Fruit fly (Drosophila melanogaster) whole organism, pupa: ENCODE results near the gene PIG-U.
A peak's percentile ranks its signal among the peaks of the same experiment; 100 is the strongest.

ENCODE experiments used
- CG10348 ChIP-seq: fragments of 200-800 bp; sonication (Bioruptor generic); IDR thresholded peaks from 2 replicates; pipeline ENCODE4 v1.3.6; 2022; ENCODE audit warnings: missing biosample characterization, missing genetic modification characterization
- CG12605 ChIP-seq: fragments of 200-800 bp; sonication (Bioruptor generic); IDR thresholded peaks from 2 replicates; pipeline ENCODE4 v1.3.6; 2022; ENCODE audit warnings: missing biosample characterization, missing genetic modification characterization
- CG13204 ChIP-seq: fragments of 200-800 bp; sonication (Bioruptor generic); optimal IDR thresholded peaks from 2 replicates; lab custom pipeline; 2018; ENCODE audit warnings: missing biosample characterization, mild to moderate bottlenecking, missing genetic modification characterization, moderate library complexity
- CG14655 ChIP-seq: fragments of 200-800 bp; sonication (Bioruptor generic); optimal IDR thresholded peaks from 3 replicates; lab custom pipeline; 2017; ENCODE audit warnings: mild to moderate bottlenecking, missing biosample characterization, missing genetic modification reagents, missing genetic modification characterization
- CG15710 ChIP-seq: fragments of 200-800 bp; sonication (Bioruptor generic); optimal IDR thresholded peaks from 2 replicates; lab custom pipeline; 2018; ENCODE audit warnings: missing biosample characterization, mild to moderate bottlenecking, missing genetic modification characterization, moderate library complexity
- CG17806 ChIP-seq: fragments of 200-800 bp; sonication (Bioruptor generic); optimal IDR thresholded peaks from 2 replicates; lab custom pipeline; 2018; ENCODE audit warnings: missing biosample characterization, mild to moderate bottlenecking, missing genetic modification characterization, moderate library complexity
- CG32121 ChIP-seq: fragments of 200-800 bp; sonication (Bioruptor generic); IDR thresholded peaks from 2 replicates; pipeline ENCODE4 v1.3.6; 2022; ENCODE audit warnings: missing biosample characterization, missing genetic modification characterization
- CG34367 ChIP-seq: fragments of 200-800 bp; sonication (Bioruptor generic); optimal IDR thresholded peaks from 2 replicates; lab custom pipeline; 2018; ENCODE audit warnings: missing biosample characterization, mild to moderate bottlenecking, missing genetic modification characterization
- CG4496 ChIP-seq: fragments of 200-800 bp; sonication (Bioruptor generic); IDR thresholded peaks from 3 replicates; pipeline ENCODE4 v1.3.6; 2022; ENCODE audit warnings: missing biosample characterization, missing genetic modification characterization
- CG8159 ChIP-seq: fragments of 200-800 bp; sonication (Bioruptor generic); optimal IDR thresholded peaks from 3 replicates; lab custom pipeline; 2018; ENCODE audit warnings: missing biosample characterization, mild to moderate bottlenecking, missing genetic modification characterization, moderate library complexity
- CG8301 ChIP-seq: fragments of 200-800 bp; sonication (Bioruptor generic); optimal IDR thresholded peaks from 2 replicates; lab custom pipeline; 2018; ENCODE audit warnings: missing biosample characterization, mild to moderate bottlenecking, missing genetic modification characterization
- CG9948 ChIP-seq: fragments of 200-800 bp; sonication (Bioruptor generic); optimal IDR thresholded peaks from 2 replicates; lab custom pipeline; 2018; ENCODE audit warnings: missing biosample characterization, mild to moderate bottlenecking, missing genetic modification characterization, moderate library complexity
- D1 ChIP-seq: fragments of 200-800 bp; sonication (Bioruptor generic); optimal IDR thresholded peaks from 2 replicates; lab custom pipeline; 2018; ENCODE audit warnings: missing biosample characterization, mild to moderate bottlenecking, missing genetic modification characterization, moderate library complexity
- EcR ChIP-seq: fragments of 200-800 bp; sonication (Bioruptor generic); optimal IDR thresholded peaks from 3 replicates; lab custom pipeline; 2019; ENCODE audit warnings: missing biosample characterization, missing genetic modification characterization, mild to moderate bottlenecking, moderate library complexity, missing genetic modification reagents
- Ets98B ChIP-seq: fragments of 200-800 bp; sonication (Bioruptor generic); IDR thresholded peaks from 2 replicates; pipeline ENCODE4 v1.3.6; 2022; ENCODE audit warnings: missing biosample characterization, missing genetic modification characterization
- Pif1A ChIP-seq: fragments of 200-800 bp; sonication (Bioruptor generic); optimal IDR thresholded peaks from 3 replicates; lab custom pipeline; 2016; ENCODE audit warnings: missing biosample characterization, missing genetic modification characterization
- Pif1B ChIP-seq: fragments of 200-800 bp; sonication (Bioruptor generic); optimal IDR thresholded peaks from 3 replicates; lab custom pipeline; 2016; ENCODE audit warnings: missing biosample characterization, missing genetic modification characterization
- Snoo ChIP-seq: fragments of 200-800 bp; sonication (Bioruptor generic); optimal IDR thresholded peaks from 3 replicates; lab custom pipeline; 2017; ENCODE audit warnings: missing biosample characterization, mild to moderate bottlenecking, missing genetic modification characterization, inconsistent platforms
- fd96Ca ChIP-seq: fragments of 200-800 bp; sonication (Bioruptor generic); IDR thresholded peaks from 3 replicates; pipeline ENCODE4 v1.3.6; 2022; ENCODE audit warnings: missing biosample characterization, missing genetic modification characterization
- gl ChIP-seq: fragments of 200-800 bp; sonication (Bioruptor generic); optimal IDR thresholded peaks from 2 replicates; lab custom pipeline; 2018; ENCODE audit warnings: missing biosample characterization, mild to moderate bottlenecking, missing genetic modification characterization
- rn ChIP-seq: fragments of 200-800 bp; sonication (Bioruptor generic); IDR thresholded peaks from 2 replicates; pipeline ENCODE4 v1.3.6; 2022; ENCODE audit warnings: missing biosample characterization, missing genetic modification characterization

The PIG-U gene

dm6 chr2L:8521724-8522309 lies 6.9 kb downstream of the PIG-U start, which contains the start of gene Acer:
TSS of gene Acer (plus strand) at chr2L:8521933.
- TF ChIP-seq CG32121 (GFP tag; lab: Robert Waterston, UW) = 0 out of 2 replicates have a peak, but pooled peaks have one; percentile 16
- peak; percentile 1 for TF ChIP-seq EcR (GFP tag; lab: Kevin White, UChicago)
- TF ChIP-seq rn = no peak
- TF ChIP-seq CG14655 (GFP tag; lab: Kevin White, UChicago) = no peak
- TF ChIP-seq Ets98B = peak; percentile 32; the same call in 1 of the 2 replicates
- no peak for TF ChIP-seq Pif1B (GFP tag; lab: Kevin White, UChicago)
- TF ChIP-seq Pif1A = no peak
- no peak for TF ChIP-seq CG34367 (tag; lab: Kevin White, UChicago)
- TF ChIP-seq CG10348 = no peak
- no peak for TF ChIP-seq D1 (tag; lab: Kevin White, UChicago)
- TF ChIP-seq CG12605 (GFP tag; lab: Robert Waterston, UW) = 0 out of 2 replicates have a peak, but pooled peaks have one; percentile 46
- TF ChIP-seq CG8301 (tag; lab: Kevin White, UChicago) = no peak
- 0 out of 3 replicates have a peak, but pooled peaks have one; percentile 19 for TF ChIP-seq CG4496
- no peak for TF ChIP-seq CG17806 (tag; lab: Kevin White, UChicago)
- no peak for TF ChIP-seq CG13204

DNA sequence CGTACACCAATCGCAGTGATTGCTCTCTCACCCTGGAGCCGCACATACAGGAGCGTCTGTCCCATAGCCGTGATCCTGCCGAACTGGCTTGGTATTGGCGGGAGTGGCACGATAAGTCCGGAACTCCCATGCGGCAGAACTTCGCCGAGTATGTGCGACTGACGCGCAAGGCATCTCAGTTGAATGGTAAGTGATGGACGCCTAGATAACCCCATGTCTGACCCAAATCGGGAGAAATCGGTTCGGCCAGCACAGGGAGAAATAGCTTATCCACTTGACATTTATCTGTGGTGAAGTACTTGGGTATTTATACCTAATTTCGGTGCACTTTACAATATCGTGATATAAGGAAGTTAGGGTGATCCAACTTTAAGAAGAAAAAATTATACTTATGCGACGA lies 7.9 kb downstream of the PIG-U start:
- TF ChIP-seq EcR (GFP tag; lab: Kevin White, UChicago) (no peak), CG14655 (GFP tag; lab: Kevin White, UChicago) (no peak), CG13204 (no peak), CG4496 (no peak), Ets98B (no peak), rn (no peak), CG15710 (tag; lab: Kevin White, UChicago) (no peak)

- TF ChIP-seq Pif1A = no peak
- no peak for TF ChIP-seq CG9948 (tag; lab: Kevin White, UChicago)
- no peak for TF ChIP-seq D1 (tag; lab: Kevin White, UChicago)
- TF ChIP-seq Pif1B (GFP tag; lab: Kevin White, UChicago) = no peak
- no peak for TF ChIP-seq Ets98B
- no peak for TF ChIP-seq Snoo (tag; lab: Kevin White, UChicago)
- TF ChIP-seq CG17806 (tag; lab: Kevin White, UChicago) = no peak
- no peak for TF ChIP-seq CG12605 (GFP tag; lab: Robert Waterston, UW)
- TF ChIP-seq CG4496 = no peak
- TF ChIP-seq CG14655 (GFP tag; lab: Kevin White, UChicago) = no peak
- no peak for TF ChIP-seq CG34367 (tag; lab: Kevin White, UChicago)
- no peak for TF ChIP-seq CG10348
- TF ChIP-seq, all 21 proteins: peak for 0
These were observed 10.1 kb downstream of the PIG-U start for dm6 chr2L:8525000-8525399.

- TF ChIP-seq Pif1B (GFP tag; lab: Kevin White, UChicago) (no peak), CG17806 (tag; lab: Kevin White, UChicago) (peak; percentile 2)
These were observed 13.4 kb downstream of the PIG-U start, which contains the start of the genes lmgA and lmgB for dm6 chr2L:8528318-8528717. TSS of gene lmgA (minus strand) at chr2L:8528618. TSS of gene lmgB (minus strand) at chr2L:8528618.

dm6 chr2L:8528951-8529430 lies 14.1 kb downstream of the PIG-U start, which contains the start of gene CG17834:
TSS of gene CG17834 (plus strand) at chr2L:8529141.
- TF ChIP-seq CG15710 (tag; lab: Kevin White, UChicago) (no peak), rn (no peak), Pif1B (GFP tag; lab: Kevin White, UChicago) (no peak), CG34367 (tag; lab: Kevin White, UChicago) (no peak), CG14655 (GFP tag; lab: Kevin White, UChicago) (no peak), Ets98B (peak; percentile 64; the same call in 1 of the 2 replicates), CG10348 (no peak), Snoo (tag; lab: Kevin White, UChicago) (peak; percentile 34), Pif1A (no peak), CG13204 (no peak), EcR (GFP tag; lab: Kevin White, UChicago) (peak; percentile 81), CG12605 (GFP tag; lab: Robert Waterston, UW) (no peak), fd96Ca (GFP tag; lab: Robert Waterston, UW) (no peak), CG8301 (tag; lab: Kevin White, UChicago) (no peak), CG8159 (tag; lab: Kevin White, UChicago) (no peak), gl (no peak), CG9948 (tag; lab: Kevin White, UChicago) (no peak), D1 (tag; lab: Kevin White, UChicago) (no peak), CG32121 (GFP tag; lab: Robert Waterston, UW) (no peak), CG17806 (tag; lab: Kevin White, UChicago) (no peak), CG4496 (peak; percentile 49; the same call in 1 of the 3 replicates)

DNA sequence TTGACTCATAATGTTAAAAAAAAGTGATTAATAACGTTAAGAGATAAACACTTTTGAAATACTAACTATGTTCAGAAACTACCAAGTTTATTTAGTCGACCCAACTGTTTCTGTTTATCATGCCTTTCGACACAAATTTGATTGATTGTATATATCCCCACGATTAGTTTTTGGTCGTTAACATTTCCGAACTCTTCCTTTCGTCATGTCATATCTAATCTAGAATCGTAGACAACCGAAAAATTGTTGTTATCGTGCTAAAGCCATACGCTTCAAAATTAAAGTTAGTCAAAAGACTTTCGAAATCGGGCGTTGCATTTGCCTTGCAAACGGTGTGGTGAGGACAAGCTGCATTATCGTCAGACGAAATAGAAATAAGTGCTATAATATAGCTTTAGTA lies 15.3 kb downstream of the PIG-U start:
- no peak for TF ChIP-seq CG13204
- TF ChIP-seq CG12605 (GFP tag; lab: Robert Waterston, UW) = no peak
- no peak for TF ChIP-seq CG32121 (GFP tag; lab: Robert Waterston, UW)
- TF ChIP-seq CG8301 (tag; lab: Kevin White, UChicago) = no peak
- no peak for TF ChIP-seq D1 (tag; lab: Kevin White, UChicago)
- TF ChIP-seq CG4496 = no peak
- TF ChIP-seq CG15710 (tag; lab: Kevin White, UChicago) = no peak
